Fruit fly (Drosophila melanogaster) whole organism, embryonic: ENCODE measurements around the gene CG17571.

Experiments
- Ada2b ChIP-seq: fragments of 200-800 bp; sonication (Bioruptor generic); IDR thresholded peaks from 2 replicates; pipeline ENCODE4 v1.3.6; 2022; ENCODE audit warnings: missing biosample characterization, missing genetic modification characterization
- B-H1 ChIP-seq: fragments of 200-800 bp; sonication (Bioruptor generic); IDR thresholded peaks from 3 replicates; pipeline ENCODE4 v1.3.6; 2022; ENCODE audit warnings: missing biosample characterization, missing genetic modification characterization
- BEAF-32 ChIP-seq: fragments of 200-800 bp; sonication (Bioruptor generic); optimal IDR thresholded peaks from 3 replicates; lab custom pipeline; 2017; ENCODE audit warnings: missing biosample characterization, missing genetic modification characterization, mild to moderate bottlenecking, moderate library complexity, missing genetic modification reagents
- C15 ChIP-seq: fragments of 200-800 bp; sonication (Bioruptor generic); IDR thresholded peaks from 3 replicates; pipeline ENCODE4 v1.3.6; 2022; ENCODE audit warnings: missing biosample characterization, missing genetic modification characterization
- CG10654 ChIP-seq: fragments of 200-800 bp; sonication (Bioruptor generic); optimal IDR thresholded peaks from 2 replicates; lab custom pipeline; 2016; ENCODE audit warnings: missing biosample characterization, missing genetic modification characterization
- CG11085 ChIP-seq: fragments of 200-800 bp; sonication (Bioruptor generic); IDR thresholded peaks from 2 replicates; pipeline ENCODE4 v1.3.6; 2022; ENCODE audit warnings: missing biosample characterization, missing genetic modification characterization
- CG11504 ChIP-seq: fragments of 200-800 bp; sonication (Bioruptor generic); optimal IDR thresholded peaks from 3 replicates; lab custom pipeline; 2019; ENCODE audit warnings: missing biosample characterization, mild to moderate bottlenecking, missing genetic modification characterization, moderate library complexity
- CG11560 ChIP-seq: fragments of 200-800 bp; sonication (Bioruptor generic); IDR thresholded peaks from 3 replicates; pipeline ENCODE4 v1.3.6; 2022; ENCODE audit warnings: missing biosample characterization, missing genetic modification characterization
- CG12299 ChIP-seq: fragments of 200-800 bp; sonication (Bioruptor generic); optimal IDR thresholded peaks from 2 replicates; lab custom pipeline; 2018; ENCODE audit warnings: missing biosample characterization, mild to moderate bottlenecking, missing genetic modification characterization
- CG12391 ChIP-seq: fragments of 200-800 bp; sonication (Bioruptor generic); optimal IDR thresholded peaks from 3 replicates; lab custom pipeline; 2018; ENCODE audit warnings: missing biosample characterization, mild to moderate bottlenecking, missing genetic modification characterization, moderate library complexity
- CG13123 ChIP-seq: fragments of 200-800 bp; sonication (Bioruptor generic); optimal IDR thresholded peaks from 2 replicates; lab custom pipeline; 2016; ENCODE audit warnings: missing biosample characterization, missing genetic modification characterization
- CG14014 ChIP-seq: fragments of 200-800 bp; sonication (Bioruptor generic); IDR thresholded peaks from 2 replicates; pipeline ENCODE4 v1.3.6; 2022; ENCODE audit warnings: missing biosample characterization, missing genetic modification characterization
- CG15073 ChIP-seq: fragments of 200-800 bp; sonication (Bioruptor generic); optimal IDR thresholded peaks from 2 replicates; lab custom pipeline; 2016; ENCODE audit warnings: missing biosample characterization, missing genetic modification characterization
- CG17328 ChIP-seq: fragments of 200-800 bp; sonication (Bioruptor generic); IDR thresholded peaks from 2 replicates; pipeline ENCODE4 v1.3.6; 2022; ENCODE audit warnings: missing biosample characterization, missing genetic modification characterization
- CG17359 ChIP-seq: fragments of 200-800 bp; sonication (Bioruptor generic); optimal IDR thresholded peaks from 3 replicates; lab custom pipeline; 2018; ENCODE audit warnings: missing biosample characterization, mild to moderate bottlenecking, missing genetic modification characterization, moderate library complexity
- CG1792 ChIP-seq: fragments of 200-800 bp; sonication (Bioruptor generic); optimal IDR thresholded peaks from 2 replicates; lab custom pipeline; 2016; ENCODE audit warnings: missing biosample characterization, missing genetic modification characterization
- CG18262 ChIP-seq: fragments of 200-800 bp; optimal IDR thresholded peaks from 3 replicates; lab custom pipeline; 2019; ENCODE audit warnings: missing biosample characterization, mild to moderate bottlenecking, missing genetic modification characterization, moderate library complexity
- CG30020 ChIP-seq: fragments of 200-800 bp; optimal IDR thresholded peaks from 2 replicates; lab custom pipeline; 2019; ENCODE audit warnings: missing biosample characterization, mild to moderate bottlenecking, missing genetic modification characterization, moderate library complexity
- CG4707 ChIP-seq: fragments of 200-800 bp; sonication (Bioruptor generic); optimal IDR thresholded peaks from 2 replicates; lab custom pipeline; 2018; ENCODE audit warnings: missing biosample characterization, mild to moderate bottlenecking, missing genetic modification characterization, moderate library complexity
- CG6254 ChIP-seq: fragments of 200-800 bp; sonication (Bioruptor generic); optimal IDR thresholded peaks from 3 replicates; lab custom pipeline; 2017; ENCODE audit warnings: mild to moderate bottlenecking, missing biosample characterization, missing genetic modification reagents, missing genetic modification characterization
- CG7357 ChIP-seq: fragments of 200-800 bp; sonication (Bioruptor generic); IDR thresholded peaks from 3 replicates; pipeline ENCODE4 v1.3.6; 2022; ENCODE audit warnings: missing biosample characterization, missing genetic modification characterization
- CG8089 ChIP-seq: fragments of 200-800 bp; sonication (Bioruptor generic); optimal IDR thresholded peaks from 3 replicates; lab custom pipeline; 2016; ENCODE audit warnings: missing biosample characterization, missing genetic modification characterization
- CG8281 ChIP-seq: fragments of 200-800 bp; sonication (Bioruptor generic); optimal IDR thresholded peaks from 2 replicates; lab custom pipeline; 2018; ENCODE audit warnings: missing biosample characterization, mild to moderate bottlenecking, missing genetic modification characterization, moderate library complexity
- CG8290 ChIP-seq, 3 experiments: fragments of 200-800 bp; sonication (Bioruptor generic); optimal IDR thresholded peaks; 2 replicates each; lab custom pipeline; 2016 to 2019; ENCODE audit warnings: missing biosample characterization in 3 of 3, missing genetic modification characterization in 3 of 3, mild to moderate bottlenecking in 2 of 3, moderate library complexity in 1 of 3
- CG9817 ChIP-seq: fragments of 200-800 bp; sonication (Bioruptor generic); optimal IDR thresholded peaks from 2 replicates; lab custom pipeline; 2018; ENCODE audit warnings: missing biosample characterization, mild to moderate bottlenecking, missing genetic modification characterization, moderate library complexity
- CG9876 ChIP-seq: fragments of 200-800 bp; sonication (Bioruptor generic); optimal IDR thresholded peaks from 2 replicates; lab custom pipeline; 2016; ENCODE audit warnings: missing biosample characterization, missing genetic modification characterization
- Dfd ChIP-seq, 2 experiments: fragments of >200 bp; optimal IDR thresholded peaks; 2 replicates each; lab custom pipeline; 2017; ENCODE audit warnings: missing biosample characterization in 2 of 2, missing genetic modification characterization in 2 of 2
- Doc3 ChIP-seq: fragments of 200-800 bp; sonication (Bioruptor generic); IDR thresholded peaks from 3 replicates; pipeline ENCODE4 v1.3.6; 2022; ENCODE audit warnings: missing biosample characterization, missing genetic modification characterization; ENCODE audit not compliant: partially characterized antibody
- Fer3 ChIP-seq: fragments of 200-800 bp; sonication (Bioruptor generic); optimal IDR thresholded peaks from 2 replicates; lab custom pipeline; 2018; ENCODE audit warnings: missing biosample characterization, mild to moderate bottlenecking, missing genetic modification characterization, moderate library complexity
- Gug ChIP-seq: fragments of 200-800 bp; sonication (Bioruptor generic); IDR thresholded peaks from 4 replicates; pipeline ENCODE4 v1.3.6; 2022; ENCODE audit warnings: missing biosample characterization, missing genetic modification characterization
- HLH54F ChIP-seq: fragments of 200-800 bp; sonication (Bioruptor generic); optimal IDR thresholded peaks from 3 replicates; lab custom pipeline; 2016; ENCODE audit warnings: missing biosample characterization, missing genetic modification characterization
- HmgZ ChIP-seq: fragments of 200-800 bp; sonication (Bioruptor generic); optimal IDR thresholded peaks from 2 replicates; lab custom pipeline; 2018; ENCODE audit warnings: missing biosample characterization, mild to moderate bottlenecking, missing genetic modification characterization
- Hr3 ChIP-seq: fragments of 200-800 bp; sonication (Bioruptor generic); optimal IDR thresholded peaks from 3 replicates; lab custom pipeline; 2016; ENCODE audit warnings: missing biosample characterization, missing genetic modification characterization
- Oaz ChIP-seq: fragments of 200-800 bp; sonication (Bioruptor generic); IDR thresholded peaks from 2 replicates; pipeline ENCODE4 v1.3.6; 2022; ENCODE audit warnings: missing biosample characterization, missing genetic modification characterization
- Ptx1 ChIP-seq: fragments of 200-800 bp; sonication (Bioruptor generic); IDR thresholded peaks from 2 replicates; pipeline ENCODE4 v1.3.6; 2022; ENCODE audit warnings: missing biosample characterization, missing genetic modification characterization
- Xbp1 ChIP-seq: fragments of 200-800 bp; sonication (Bioruptor generic); optimal IDR thresholded peaks from 3 replicates; lab custom pipeline; 2016; ENCODE audit warnings: missing biosample characterization, mild to moderate bottlenecking, missing genetic modification characterization
- YL-1 ChIP-seq: fragments of 200-800 bp; sonication (Bioruptor generic); optimal IDR thresholded peaks from 3 replicates; lab custom pipeline; 2017; ENCODE audit warnings: missing biosample characterization, mild to moderate bottlenecking, missing genetic modification characterization
- ash1 ChIP-seq: fragments of 200-800 bp; sonication (Bioruptor generic); optimal IDR thresholded peaks from 2 replicates; lab custom pipeline; 2018; ENCODE audit warnings: missing biosample characterization, mild to moderate bottlenecking, missing genetic modification characterization
- ato ChIP-seq: fragments of 200-800 bp; sonication (Bioruptor generic); IDR thresholded peaks from 2 replicates; pipeline ENCODE4 v1.3.6; 2022; ENCODE audit warnings: missing biosample characterization, missing genetic modification characterization; ENCODE audit not compliant: partially characterized antibody
- dan ChIP-seq: fragments of 200-800 bp; sonication (Bioruptor generic); IDR thresholded peaks from 2 replicates; pipeline ENCODE4 v1.3.6; 2022; ENCODE audit warnings: missing biosample characterization, missing genetic modification characterization
- disco-r ChIP-seq: fragments of 200-800 bp; sonication (Bioruptor generic); optimal IDR thresholded peaks from 2 replicates; lab custom pipeline; 2016; ENCODE audit warnings: missing biosample characterization, missing genetic modification characterization
- en ChIP-seq: fragments of 200-800 bp; sonication (Bioruptor generic); optimal IDR thresholded peaks from 2 replicates; lab custom pipeline; 2016; ENCODE audit warnings: missing biosample characterization, missing genetic modification characterization
- gt ChIP-seq: fragments of 200-800 bp; sonication (Bioruptor generic); IDR thresholded peaks from 2 replicates; pipeline ENCODE4 v1.3.6; 2022; ENCODE audit warnings: missing biosample characterization, missing genetic modification characterization
- hkb ChIP-seq, 2 experiments: fragments of 200-800 bp in 1 of 2; fragments of >200 bp in 1 of 2; sonication (Bioruptor generic) in 1 of 2; IDR thresholded peaks in 1 of 2; optimal IDR thresholded peaks in 1 of 2; 2 replicates each; pipeline versions ENCODE4 v1.3.6 to Lab custom; 2017 to 2022; ENCODE audit warnings: missing biosample characterization in 1 of 2, missing genetic modification characterization in 1 of 2
- jumu ChIP-seq: fragments of 200-800 bp; sonication (Bioruptor generic); optimal IDR thresholded peaks from 3 replicates; lab custom pipeline; 2016; ENCODE audit warnings: missing biosample characterization, missing genetic modification characterization
- nerfin-1 ChIP-seq: fragments of 200-800 bp; sonication (Bioruptor generic); optimal IDR thresholded peaks from 3 replicates; lab custom pipeline; 2019; ENCODE audit warnings: missing biosample characterization, mild to moderate bottlenecking, missing genetic modification characterization, moderate library complexity
- oc ChIP-seq: fragments of 200-800 bp; sonication (Bioruptor generic); optimal IDR thresholded peaks from 2 replicates; lab custom pipeline; 2018; ENCODE audit warnings: missing biosample characterization, mild to moderate bottlenecking, missing genetic modification characterization, moderate library complexity
- sob ChIP-seq: fragments of 200-800 bp; sonication (Bioruptor generic); IDR thresholded peaks from 2 replicates; pipeline ENCODE4 v1.3.6; 2022; ENCODE audit warnings: missing biosample characterization, missing genetic modification characterization
- tin ChIP-seq: fragments of 200-800 bp; sonication (Bioruptor generic); optimal IDR thresholded peaks from 3 replicates; lab custom pipeline; 2016; ENCODE audit warnings: missing biosample characterization, missing genetic modification characterization
- wek ChIP-seq: fragments of 200-800 bp; sonication (Bioruptor generic); optimal IDR thresholded peaks from 3 replicates; lab custom pipeline; 2018; ENCODE audit warnings: missing biosample characterization, mild to moderate bottlenecking, missing genetic modification characterization, moderate library complexity

Gene CG17571

dm6 chr2L:20267181-20267580, 10.2 kb upstream of the CG17571 start (continued):
- TF ChIP-seq CG17359 (peak; percentile 55), CG11085 (GFP tag; lab: Robert Waterston, UW) (peak; percentile 31; the same call in 1 of the 2 replicates), CG6254 (GFP tag; lab: Kevin White, UChicago) (peak; percentile 65), CG11560 (tag; lab: Robert Waterston, UW) (no peak), HmgZ (peak; percentile 30), BEAF-32 (GFP tag; lab: Kevin White, UChicago) (no peak), Ptx1 (GFP tag; lab: Robert Waterston, UW) (peak; percentile 47), HLH54F (GFP tag; lab: Kevin White, UChicago) (peak; percentile 25), CG8089 (GFP tag; lab: Kevin White, UChicago) (peak; percentile 32), en (GFP tag; lab: Kevin White, UChicago) (no peak), CG15073 (GFP tag; lab: Kevin White, UChicago) (peak; percentile 13), Doc3 (GFP tag; lab: Robert Waterston, UW) (no peak), wek (GFP tag; lab: Kevin White, UChicago) (peak; percentile 33), Hr3 (peak; percentile 63), CG12299 (tag; lab: Kevin White, UChicago) (peak; percentile 31), hkb (optimal IDR thresholded peaks at IDR 0.05; lab: Kevin White, UChicago) (no peak), hkb (GFP tag; IDR thresholded peaks at IDR 0.05; lab: Robert Waterston, UW) (peak; percentile 74), Fer3 (tag; lab: Kevin White, UChicago) (peak; percentile 31), C15 (GFP tag; lab: Robert Waterston, UW) (0 out of 3 replicates have a peak, but pooled peaks have one; percentile 30), CG13123 (peak; percentile 71), dan (peak; percentile 37; the same call in 1 of the 2 replicates), CG11504 (tag; lab: Kevin White, UChicago) (peak; percentile 76), sob (GFP tag; lab: Robert Waterston, UW) (peak; percentile 62), CG18262 (tag; lab: Kevin White, UChicago) (peak; percentile 70), Gug (GFP tag; lab: Robert Waterston, UW) (peak; percentile 44; the same call in 3 of the 4 replicates), CG9817 (tag; lab: Kevin White, UChicago) (peak; percentile 54), ato (no peak), Oaz (GFP tag; lab: Robert Waterston, UW) (peak; percentile 65), CG1792 (GFP tag; lab: Kevin White, UChicago) (no peak), CG7357 (GFP tag; lab: Robert Waterston, UW) (peak; percentile 42; the same call in 1 of the 3 replicates), oc (peak; percentile 58), nerfin-1 (tag; lab: Kevin White, UChicago) (peak; percentile 14), CG4707 (GFP tag; lab: Kevin White, UChicago) (peak; percentile 77), disco-r (GFP tag; lab: Kevin White, UChicago) (no peak), CG8281 (tag; lab: Kevin White, UChicago) (no peak), B-H1 (GFP tag; lab: Robert Waterston, UW) (peak; percentile 53), CG12391 (tag; lab: Kevin White, UChicago) (peak; percentile 73), Xbp1 (GFP tag; lab: Kevin White, UChicago) (peak; percentile 86), jumu (GFP tag; lab: Kevin White, UChicago) (no peak), gt (GFP tag; lab: Robert Waterston, UW) (peak; percentile 37; the same call in 1 of the 2 replicates), CG9876 (GFP tag; lab: Kevin White, UChicago) (no peak), YL-1 (peak; percentile 11), CG14014 (GFP tag; lab: Robert Waterston, UW) (peak; percentile 60), ash1 (GFP tag; lab: Kevin White, UChicago) (no peak), CG17328 (GFP tag; lab: Robert Waterston, UW) (peak; percentile 93), Dfd (GFP tag; optimal IDR thresholded peaks at IDR 0.05; lab: Kevin White, UChicago) (no peak), tin (GFP tag; lab: Kevin White, UChicago) (peak; percentile 56), CG30020 (tag; lab: Kevin White, UChicago) (no peak), CG10654 (GFP tag; lab: Kevin White, UChicago) (peak; percentile 39), Ada2b (peak; percentile 81), CG8290 (GFP tag; optimal IDR thresholded peaks at IDR 0.05; lab: Kevin White, UChicago) (peak; percentile 44), CG8290 (tag; optimal IDR thresholded peaks at IDR 0.05; lab: Kevin White, UChicago) (peak; percentile 12 to 49)
